Fruit fly (Drosophila melanogaster): Measurements from ENCODE around the gene Cyp12e1.
A peak's percentile ranks its signal among the peaks of the same experiment; 100 is the strongest.

Gene Cyp12e1

dm6 chr3R:10436989-10437388 lies 2.4 kb downstream of the Cyp12e1 start (continued):
- TF ChIP-seq H2.0 (GFP tag; IDR thresholded peaks at IDR 0.05): no peak
- no peak for TF ChIP-seq cad (GFP tag; optimal IDR thresholded peaks at IDR 0.05)
- no peak for TF ChIP-seq Fer1 (GFP tag; optimal IDR thresholded peaks at IDR 0.05)
- TF ChIP-seq CG12744 (GFP tag; optimal IDR thresholded peaks at IDR 0.05): no peak
- TF ChIP-seq Bgb (GFP tag; IDR thresholded peaks at IDR 0.05; ENCODE audit: partially characterized antibody): 0 out of 2 replicates have a peak, but pooled peaks have one; percentile 22
- no peak for TF ChIP-seq CG17186 (GFP tag; optimal IDR thresholded peaks at IDR 0.05)
- no peak for TF ChIP-seq CG17568 (GFP tag; optimal IDR thresholded peaks at IDR 0.05)
- TF ChIP-seq ci (GFP tag; IDR thresholded peaks at IDR 0.05): peak; percentile 32; the same call in 1 of the 3 replicates
- TF ChIP-seq Rfx (GFP tag; IDR thresholded peaks at IDR 0.05): peak; percentile 20; the same call in 1 of the 2 replicates
- TF ChIP-seq CG16815 (GFP tag; optimal IDR thresholded peaks at IDR 0.05): no peak
- 0 out of 2 replicates have a peak, but pooled peaks have one; percentile 4 for TF ChIP-seq CG1024 (GFP tag; IDR thresholded peaks at IDR 0.05)
- TF ChIP-seq phol (tag; optimal IDR thresholded peaks at IDR 0.05): no peak
- TF ChIP-seq Med (GFP tag): peak; percentile 45
- no peak for TF ChIP-seq Hmr (GFP tag; optimal IDR thresholded peaks at IDR 0.05)
- no peak for TF ChIP-seq Opbp (GFP tag; IDR thresholded peaks at IDR 0.05; ENCODE audit: partially characterized antibody)
- peak; percentile 37 for TF ChIP-seq Myb (GFP tag; optimal IDR thresholded peaks at IDR 0.05)

dm6 chr3R:10448957-10449356 lies 14.4 kb downstream of the Cyp12e1 start:
- peak; percentile 75 for TF ChIP-seq Ets65A (GFP tag)
- TF ChIP-seq Side (GFP tag; optimal IDR thresholded peaks at IDR 0.05): no peak
- TF ChIP-seq al (GFP tag; IDR thresholded peaks at IDR 0.05): no peak
- no peak for TF ChIP-seq Lim3 (GFP tag; IDR thresholded peaks at IDR 0.05)
- TF ChIP-seq Sry-β (GFP tag; optimal IDR thresholded peaks at IDR 0.05): no peak
- peak; percentile 17 for TF ChIP-seq CG10209 (GFP tag; optimal IDR thresholded peaks at IDR 0.05)
- no peak for TF ChIP-seq CG18764 (GFP tag; optimal IDR thresholded peaks at IDR 0.05)
- TF ChIP-seq bcd (GFP tag; optimal IDR thresholded peaks at IDR 0.05): peak; percentile 18
- peak; percentile 74 for TF ChIP-seq CG18262 (tag; optimal IDR thresholded peaks at IDR 0.05)
- TF ChIP-seq trem (tag; optimal IDR thresholded peaks at IDR 0.05): peak; percentile 51
- TF ChIP-seq CG3065 (GFP tag; optimal IDR thresholded peaks at IDR 0.05): no peak
- TF ChIP-seq CG1603 (tag; optimal IDR thresholded peaks at IDR 0.05): peak; percentile 40
- TF ChIP-seq B-H1 (GFP tag; IDR thresholded peaks at IDR 0.05): no peak
- no peak for TF ChIP-seq cas (GFP tag; IDR thresholded peaks at IDR 0.05)
- peak; percentile 41 for TF ChIP-seq az2 (GFP tag; optimal IDR thresholded peaks at IDR 0.05)
- TF ChIP-seq shn (GFP tag; optimal IDR thresholded peaks at IDR 0.05): no peak
- no peak for TF ChIP-seq bowl (GFP tag; IDR thresholded peaks at IDR 0.05)
- no peak for TF ChIP-seq Mad (GFP tag; optimal IDR thresholded peaks at IDR 0.05)
- no peak for TF ChIP-seq CG11695 (GFP tag; IDR thresholded peaks at IDR 0.05)
- TF ChIP-seq CG6175 (GFP tag; IDR thresholded peaks at IDR 0.05): no peak
- no peak for TF ChIP-seq CG1529 (GFP tag; optimal IDR thresholded peaks at IDR 0.05)
- peak; percentile 9 for TF ChIP-seq Camta (GFP tag; optimal IDR thresholded peaks at IDR 0.05)
- TF ChIP-seq CG31365 (tag; optimal IDR thresholded peaks at IDR 0.05): no peak
- TF ChIP-seq lilli (GFP tag; optimal IDR thresholded peaks at IDR 0.05): no peak
- no peak for TF ChIP-seq tna (GFP tag; IDR thresholded peaks at IDR 0.05; ENCODE audit: partially characterized antibody)
- peak; percentile 63; the same call in 1 of the 2 replicates for TF ChIP-seq CG31441 (GFP tag; IDR thresholded peaks at IDR 0.05)
- no peak for TF ChIP-seq cato (GFP tag; optimal IDR thresholded peaks at IDR 0.05; ENCODE audit: borderline replicate concordance)
- TF ChIP-seq YL-1 (GFP tag; optimal IDR thresholded peaks at IDR 0.05): no peak
- TF ChIP-seq dmrt11E (tag; optimal IDR thresholded peaks at IDR 0.05): peak; percentile 73
- TF ChIP-seq bsh (GFP tag; optimal IDR thresholded peaks at IDR 0.05): peak in 1 of 2 experiments; percentile 81
- TF ChIP-seq CG4360 (GFP tag; IDR thresholded peaks at IDR 0.05): no peak
- no peak for TF ChIP-seq pnt (GFP tag; optimal IDR thresholded peaks at IDR 0.05)
- no peak for TF ChIP-seq nau (GFP tag; optimal IDR thresholded peaks at IDR 0.05)
- no peak for TF ChIP-seq CG34376 (GFP tag; optimal IDR thresholded peaks at IDR 0.05)
- TF ChIP-seq CG14965 (GFP tag; optimal IDR thresholded peaks at IDR 0.05; ENCODE audit: borderline replicate concordance): no peak

All from whole organism, embryonic.